Fruit fly (Drosophila melanogaster) whole organism, embryonic: ENCODE results near the gene Eip63F-1.
A peak's percentile ranks its signal among the peaks of the same experiment; 100 is the strongest.

ENCODE experiments used
- CG3847 ChIP-seq: fragments of 200-800 bp; sonication (Bioruptor generic); IDR thresholded peaks from 2 replicates; pipeline ENCODE4 v1.3.6; 2022; ENCODE audit warnings: missing biosample characterization, missing genetic modification characterization
- CG5245 ChIP-seq: fragments of 200-800 bp; sonication (Bioruptor generic); optimal IDR thresholded peaks from 3 replicates; lab custom pipeline; 2016; ENCODE audit warnings: missing biosample characterization, missing genetic modification characterization
- CG7928 ChIP-seq: fragments of 200-800 bp; sonication (Bioruptor generic); optimal IDR thresholded peaks from 2 replicates; lab custom pipeline; 2017; ENCODE audit warnings: missing biosample characterization, mild to moderate bottlenecking, missing genetic modification characterization
- CG7987 ChIP-seq: fragments of 200-800 bp; sonication (Bioruptor generic); optimal IDR thresholded peaks from 2 replicates; lab custom pipeline; 2018; ENCODE audit warnings: missing biosample characterization, mild to moderate bottlenecking, missing genetic modification characterization, moderate library complexity
- Hey ChIP-seq: fragments of 200-800 bp; sonication (Bioruptor generic); optimal IDR thresholded peaks from 3 replicates; lab custom pipeline; 2018; ENCODE audit warnings: missing biosample characterization, mild to moderate bottlenecking, missing genetic modification characterization
- Lhr ChIP-seq: fragments of 200-800 bp; sonication (Bioruptor generic); optimal IDR thresholded peaks from 3 replicates; lab custom pipeline; 2017; ENCODE audit warnings: mild to moderate bottlenecking, missing biosample characterization, missing genetic modification reagents, missing genetic modification characterization
- Opbp ChIP-seq: fragments of 200-800 bp; sonication (Bioruptor generic); IDR thresholded peaks from 3 replicates; pipeline ENCODE4 v1.3.6; 2022; ENCODE audit warnings: missing biosample characterization, missing genetic modification characterization; ENCODE audit not compliant: partially characterized antibody
- ap ChIP-seq: fragments of 200-800 bp; sonication (Bioruptor generic); IDR thresholded peaks from 2 replicates; pipeline ENCODE4 v1.3.6; 2022; ENCODE audit warnings: missing biosample characterization, missing genetic modification characterization
- gcm ChIP-seq: fragments of 200-800 bp; sonication (Bioruptor generic); optimal IDR thresholded peaks from 2 replicates; lab custom pipeline; 2019; ENCODE audit warnings: missing biosample characterization, mild to moderate bottlenecking, missing genetic modification characterization, moderate library complexity
- nerfin-2 ChIP-seq: fragments of 200-800 bp; sonication (Bioruptor generic); IDR thresholded peaks from 2 replicates; pipeline ENCODE4 v1.3.6; 2022; ENCODE audit warnings: missing biosample characterization, missing genetic modification characterization; ENCODE audit not compliant: partially characterized antibody
- org-1 ChIP-seq: fragments of 200-800 bp; sonication (Bioruptor generic); optimal IDR thresholded peaks from 2 replicates; lab custom pipeline; 2017; ENCODE audit warnings: missing biosample characterization, missing genetic modification characterization
- so ChIP-seq: fragments of 200-800 bp; sonication (Bioruptor generic); IDR thresholded peaks from 3 replicates; pipeline ENCODE4 v1.3.6; 2022; ENCODE audit warnings: missing biosample characterization, missing genetic modification characterization

DNA sequence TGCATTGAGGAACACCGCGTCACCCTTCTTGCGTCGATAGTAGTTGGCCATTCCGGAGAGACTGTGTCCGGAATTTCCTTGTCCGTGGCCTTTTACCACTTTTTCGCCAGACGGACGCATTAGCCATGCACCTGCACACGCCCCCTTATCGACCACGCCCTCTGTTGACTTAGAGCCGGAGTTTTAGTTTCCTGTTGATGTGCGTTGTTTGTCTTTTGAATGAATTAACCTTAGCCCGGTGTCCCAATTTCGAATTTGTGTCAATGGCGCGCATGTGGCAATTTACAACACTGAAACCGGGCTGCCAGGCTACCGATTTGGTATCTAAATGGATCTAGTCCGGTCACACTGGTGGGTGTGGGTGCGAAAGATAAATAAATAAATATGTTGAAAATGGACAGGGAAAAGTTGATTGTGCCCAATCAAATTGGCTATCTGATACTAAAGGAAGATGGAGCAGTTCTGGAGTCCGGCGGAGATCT is 38.8 kb downstream of the Eip63F-1 start, which contains the start of the genes Gr63a and Lamtor4:
- TF ChIP-seq CG5245, result no peak
- no peak for TF ChIP-seq ap (GFP tag; lab: Robert Waterston, UW)
- peak; percentile 24 for TF ChIP-seq Lhr (GFP tag; lab: Kevin White, UChicago)
- TF ChIP-seq Hey (tag; lab: Kevin White, UChicago), result no peak
- no peak for TF ChIP-seq org-1 (GFP tag; lab: Kevin White, UChicago)
- no peak for TF ChIP-seq so
- peak; percentile 41 for TF ChIP-seq CG7987 (GFP tag; lab: Kevin White, UChicago)
- TF ChIP-seq gcm (GFP tag; lab: Kevin White, UChicago), result no peak
- TF ChIP-seq CG3847 (GFP tag; lab: Robert Waterston, UW), result 0 out of 2 replicates have a peak, but pooled peaks have one; percentile 41
- TF ChIP-seq nerfin-2 (GFP tag; lab: Robert Waterston, UW), result no peak
- TF ChIP-seq Opbp (GFP tag; lab: Robert Waterston, UW), result peak; percentile 24; the same call in 1 of the 3 replicates
- TF ChIP-seq CG7928 (GFP tag; lab: Kevin White, UChicago), result no peak
